Worm (Caenorhabditis elegans) whole organism, young adult: ENCODE results near the gene ZK1248.11.

Source experiments
- B0019.2 ChIP-seq: fragments of 200-800 bp; sonication (Bioruptor generic); conservative IDR thresholded peaks from 2 replicates; pipeline ENCODE4 v1.3.6; 2022; ENCODE audit warnings: missing genetic modification reagents, missing genetic modification characterization, missing compliant biosample characterization
- ama-1 ChIP-seq, 3 experiments: fragments of 150-350 bp in 1 of 3; sonication (generic microtip) in 2 of 3; optimal IDR thresholded peaks; 2 replicates each; lab custom pipeline; 2014 to 2018; ENCODE audit warnings: missing biosample characterization in 2 of 3, missing genetic modification characterization in 2 of 3, missing genetic modification reagents in 2 of 3
- attf-5 ChIP-seq: fragments of 200-800 bp; sonication (Bioruptor generic); optimal IDR thresholded peaks from 2 replicates; lab custom pipeline; 2018; ENCODE audit warnings: mild to moderate bottlenecking, missing genetic modification characterization, missing compliant biosample characterization
- cebp-1 ChIP-seq, 2 experiments: fragments of 200-800 bp in 1 of 2; sonication (Bioruptor generic) in 1 of 2; sonication (generic microtip) in 1 of 2; IDR thresholded peaks in 1 of 2; optimal IDR thresholded peaks in 1 of 2; 2 replicates each; pipeline versions ENCODE4 v1.3.6 to Lab custom; 2017 to 2022; ENCODE audit warnings: missing compliant biosample characterization in 2 of 2, missing genetic modification characterization in 2 of 2, mild to moderate bottlenecking in 1 of 2, missing genetic modification reagents in 1 of 2, moderate library complexity in 1 of 2
- ceh-79 ChIP-seq: sonication (generic microtip); optimal IDR thresholded peaks from 2 replicates; lab custom pipeline; 2017; ENCODE audit warnings: mild to moderate bottlenecking, missing genetic modification characterization, missing compliant biosample characterization
- chd-7 ChIP-seq: sonication (generic microtip); optimal IDR thresholded peaks from 2 replicates; lab custom pipeline; 2016; ENCODE audit warnings: mild to moderate bottlenecking, missing genetic modification characterization, moderate library complexity, missing compliant biosample characterization
- egl-18 ChIP-seq: fragments of 200-800 bp; sonication (Bioruptor generic); IDR thresholded peaks from 2 replicates; pipeline ENCODE4 v1.3.6; 2022; ENCODE audit warnings: missing genetic modification reagents, missing genetic modification characterization, missing compliant biosample characterization
- hlh-12 ChIP-seq: sonication (generic microtip); optimal IDR thresholded peaks from 2 replicates; lab custom pipeline; 2016; ENCODE audit warnings: missing genetic modification characterization, missing compliant biosample characterization
- lin-35 ChIP-seq, 3 experiments: fragments of 150-350 bp in 2 of 3; sonication (generic microtip) in 1 of 3; optimal IDR thresholded peaks; 2 replicates each; lab custom pipeline; 2014 to 2018; ENCODE audit warnings: missing biosample characterization in 3 of 3, missing genetic modification characterization in 3 of 3, missing genetic modification reagents in 3 of 3
- lin-54 ChIP-seq: fragments of 200-800 bp; sonication (Bioruptor generic); optimal IDR thresholded peaks from 2 replicates; lab custom pipeline; 2018; ENCODE audit warnings: mild to moderate bottlenecking, missing genetic modification characterization, missing compliant biosample characterization
- mel-28 ChIP-seq: sonication (generic microtip); optimal IDR thresholded peaks from 2 replicates; lab custom pipeline; 2016; ENCODE audit warnings: borderline replicate concordance, mild to moderate bottlenecking, missing genetic modification characterization, missing compliant biosample characterization
- pha-4 ChIP-seq: fragments of 150-350 bp; sonication (generic microtip); optimal IDR thresholded peaks from 2 replicates; lab custom pipeline; 2014; ENCODE audit warnings: missing biosample characterization, missing genetic modification reagents, missing genetic modification characterization
- snpc-4 ChIP-seq, 5 experiments: fragments of 150-350 bp in 1 of 5; sonication (generic microtip) in 4 of 5; optimal IDR thresholded peaks; 2 replicates each; lab custom pipeline; 2014 to 2018; ENCODE audit warnings: missing genetic modification characterization in 5 of 5, missing biosample characterization in 3 of 5, antibody characterized with exemption in 2 of 5, mild to moderate bottlenecking in 2 of 5, missing compliant biosample characterization in 2 of 5, missing genotype in 2 of 5, moderate library complexity in 2 of 5, missing genetic modification reagents in 1 of 5
- tbx-9 ChIP-seq: sonication (generic microtip); optimal IDR thresholded peaks from 2 replicates; lab custom pipeline; 2016; ENCODE audit warnings: borderline replicate concordance, missing genetic modification characterization, inconsistent platforms, missing compliant biosample characterization

DNA sequence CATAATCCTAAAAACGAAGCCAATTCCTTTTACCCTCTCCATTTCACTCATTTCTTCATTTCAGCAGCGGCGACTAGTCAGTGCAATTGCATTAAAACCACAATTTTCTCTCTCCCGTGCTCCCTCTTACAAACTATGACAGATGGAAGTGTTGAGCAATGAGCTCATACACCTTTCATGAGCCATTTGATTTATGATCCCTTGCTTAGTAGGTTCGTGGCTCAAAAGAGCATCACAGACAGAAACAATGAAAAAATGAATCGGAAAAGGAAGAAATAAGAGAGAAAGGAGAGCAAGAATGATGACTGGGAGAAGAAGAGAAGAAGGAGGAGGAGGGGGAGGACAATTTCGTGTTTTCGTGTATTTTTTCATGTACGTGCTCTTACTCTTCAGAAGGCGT lies 43.1 kb upstream of the ZK1248.11 start:
- TF ChIP-seq chd-7 (tag; lab: Kevin White, UChicago) (no peak), snpc-4 (GFP tag; optimal IDR thresholded peaks at IDR 0.05; lab: Kevin White, UChicago) (no peak), snpc-4 (tag; optimal IDR thresholded peaks at IDR 0.05; lab: Kevin White, UChicago) (no peak), lin-35 (GFP tag; optimal IDR thresholded peaks at IDR 0.05; lab: Kevin White, UChicago) (no peak), hlh-12 (tag; lab: Kevin White, UChicago) (no peak), pha-4 (tag; lab: Kevin White, UChicago) (no peak), mel-28 (tag; lab: Kevin White, UChicago) (no peak), cebp-1 (GFP tag; IDR thresholded peaks at IDR 0.05; lab: Robert Waterston, UW) (no peak), cebp-1 (tag; optimal IDR thresholded peaks at IDR 0.05; lab: Kevin White, UChicago) (no peak), tbx-9 (no peak), attf-5 (GFP tag; lab: Kevin White, UChicago) (no peak), egl-18 (GFP tag; lab: Robert Waterston, UW) (no peak), ama-1 (optimal IDR thresholded peaks at IDR 0.05; lab: Kevin White, UChicago) (no peak), ama-1 (GFP tag; optimal IDR thresholded peaks at IDR 0.05; lab: Kevin White, UChicago) (no peak), lin-54 (GFP tag; lab: Kevin White, UChicago) (no peak), ceh-79 (tag; lab: Kevin White, UChicago) (no peak), B0019.2 (GFP tag; lab: Robert Waterston, UW) (no peak)
